Worm (Caenorhabditis elegans) whole organism, L1 larva: ENCODE measurements around the gene mec-17.
A peak's percentile ranks its signal among the peaks of the same experiment; 100 is the strongest.

Experiments
- C16A3.4 ChIP-seq: fragments of 150-350 bp; optimal IDR thresholded peaks from 2 replicates; lab custom pipeline; 2014; ENCODE audit warnings: missing biosample characterization, missing genetic modification characterization
- C34B4.2 ChIP-seq: sonication (generic microtip); optimal IDR thresholded peaks from 2 replicates; lab custom pipeline; 2017; ENCODE audit warnings: mild to moderate bottlenecking, missing genetic modification characterization, missing compliant biosample characterization
- F16B12.6 ChIP-seq: fragments of 150-350 bp; optimal IDR thresholded peaks from 2 replicates; lab custom pipeline; 2014; ENCODE audit warnings: missing biosample characterization, missing genetic modification characterization
- Y116A8C.19 ChIP-seq: sonication (generic microtip); optimal IDR thresholded peaks from 2 replicates; lab custom pipeline; 2016; ENCODE audit warnings: missing compliant biosample characterization, missing genetic modification characterization, borderline replicate concordance
- alr-1 ChIP-seq: fragments of 200-800 bp; sonication (Bioruptor generic); optimal IDR thresholded peaks from 2 replicates; lab custom pipeline; 2018; ENCODE audit warnings: borderline replicate concordance, mild to moderate bottlenecking, missing genetic modification characterization, missing compliant biosample characterization
- ama-1 ChIP-seq: fragments of 150-350 bp; optimal IDR thresholded peaks from 2 replicates; lab custom pipeline; 2014
- blmp-1 ChIP-seq: fragments of 150-350 bp; optimal IDR thresholded peaks from 2 replicates; lab custom pipeline; 2014; ENCODE audit warnings: missing biosample characterization, missing genetic modification characterization
- ceh-63 ChIP-seq: fragments of 200-800 bp; sonication (Bioruptor generic); optimal IDR thresholded peaks from 2 replicates; lab custom pipeline; 2018; ENCODE audit warnings: mild to moderate bottlenecking, missing genetic modification characterization, missing compliant biosample characterization
- dpl-1 ChIP-seq, 3 experiments: fragments of 150-350 bp in 2 of 3; sonication (generic microtip) in 1 of 3; optimal IDR thresholded peaks; 2 replicates each; lab custom pipeline; 2014 to 2017; ENCODE audit warnings: missing biosample characterization in 3 of 3, missing genetic modification characterization in 3 of 3, missing genetic modification reagents in 3 of 3
- efl-1 ChIP-seq, 4 experiments: fragments of 150-350 bp; optimal IDR thresholded peaks in 3 of 4; peaks in 1 of 4; 1 replicate in 1 of 4; 2 replicates in 3 of 4; lab custom pipeline; 2014; ENCODE audit warnings: missing biosample characterization in 2 of 4, missing genetic modification characterization in 2 of 4, missing genetic modification reagents in 2 of 4
- egl-13 ChIP-seq: sonication (generic microtip); optimal IDR thresholded peaks from 2 replicates; lab custom pipeline; 2016; ENCODE audit warnings: missing genotype, missing genetic modification reagents, missing genetic modification characterization, missing compliant biosample characterization
- egl-27 ChIP-seq, 2 experiments: fragments of 150-350 bp in 1 of 2; sonication (generic microtip); optimal IDR thresholded peaks; 3 replicates each; lab custom pipeline; 2017 to 2018; ENCODE audit warnings: missing biosample characterization in 2 of 2, missing genetic modification characterization in 2 of 2, missing genetic modification reagents in 2 of 2
- elt-2 ChIP-seq: sonication (generic microtip); optimal IDR thresholded peaks from 2 replicates; lab custom pipeline; 2016; ENCODE audit warnings: missing genetic modification characterization, mild to moderate bottlenecking, inconsistent platforms, missing compliant biosample characterization, missing genetic modification reagents
- fkh-4 ChIP-seq: sonication (generic microtip); optimal IDR thresholded peaks from 2 replicates; lab custom pipeline; 2016; ENCODE audit warnings: missing compliant biosample characterization, missing genetic modification characterization, borderline replicate concordance
- fos-1 ChIP-seq: fragments of 150-350 bp; optimal IDR thresholded peaks from 2 replicates; lab custom pipeline; 2014; ENCODE audit warnings: missing biosample characterization, missing genetic modification characterization
- grh-1 ChIP-seq: fragments of 200-800 bp; sonication (Bioruptor generic); IDR thresholded peaks from 2 replicates; pipeline ENCODE4 v1.3.6; 2022; ENCODE audit warnings: missing genetic modification reagents, missing genetic modification characterization, missing compliant biosample characterization
- hlh-17 ChIP-seq: fragments of 200-800 bp; sonication (Bioruptor generic); optimal IDR thresholded peaks from 2 replicates; lab custom pipeline; 2018; ENCODE audit warnings: missing genetic modification characterization, mild to moderate bottlenecking, missing compliant biosample characterization, moderate library complexity, borderline replicate concordance
- hlh-4 ChIP-seq: sonication (generic microtip); optimal IDR thresholded peaks from 2 replicates; lab custom pipeline; 2016; ENCODE audit warnings: mild to moderate bottlenecking, missing genetic modification characterization, missing compliant biosample characterization
- hpl-2 ChIP-seq: fragments of 150-350 bp; optimal IDR thresholded peaks from 2 replicates; lab custom pipeline; 2014; ENCODE audit warnings: missing biosample characterization, missing genetic modification reagents, missing genetic modification characterization
- lin-13 ChIP-seq: fragments of 150-350 bp; optimal IDR thresholded peaks from 2 replicates; lab custom pipeline; 2014; ENCODE audit warnings: missing biosample characterization, missing genetic modification reagents, missing genetic modification characterization
- mab-9 ChIP-seq: fragments of 200-800 bp; sonication (Bioruptor generic); IDR thresholded peaks from 2 replicates; pipeline ENCODE4 v1.3.6; 2022; ENCODE audit warnings: missing genetic modification reagents, missing genetic modification characterization, missing compliant biosample characterization
- mdl-1 ChIP-seq, 2 experiments: fragments of 150-350 bp; optimal IDR thresholded peaks; 2 replicates each; lab custom pipeline; 2014 to 2017; ENCODE audit warnings: missing biosample characterization in 2 of 2, missing genetic modification characterization in 2 of 2, inconsistent platforms in 1 of 2
- mep-1 ChIP-seq: fragments of 150-350 bp; optimal IDR thresholded peaks from 2 replicates; lab custom pipeline; 2014; ENCODE audit warnings: missing biosample characterization, missing genetic modification characterization
- nhr-20 ChIP-seq: sonication (generic microtip); optimal IDR thresholded peaks from 2 replicates; lab custom pipeline; 2016; ENCODE audit warnings: mild to moderate bottlenecking, missing genetic modification characterization, missing compliant biosample characterization
- nhr-84 ChIP-seq: sonication (generic microtip); optimal IDR thresholded peaks from 2 replicates; lab custom pipeline; 2017; ENCODE audit warnings: missing biosample characterization, missing genetic modification characterization
- nhr-85 ChIP-seq: sonication (generic microtip); peaks from one replicate; lab custom pipeline; 2016; ENCODE audit warnings: missing genetic modification characterization, inconsistent platforms, missing compliant biosample characterization
- rnt-1 ChIP-seq: sonication (generic microtip); optimal IDR thresholded peaks from 2 replicates; lab custom pipeline; 2016; ENCODE audit warnings: mild to moderate bottlenecking, missing genetic modification characterization, moderate library complexity, missing compliant biosample characterization
- tlp-1 ChIP-seq: fragments of 150-350 bp; optimal IDR thresholded peaks from 2 replicates; lab custom pipeline; 2014; ENCODE audit warnings: missing biosample characterization, missing genetic modification characterization
- unc-62 ChIP-seq: fragments of 150-350 bp; optimal IDR thresholded peaks from 2 replicates; lab custom pipeline; 2014; ENCODE audit warnings: missing biosample characterization, missing genetic modification reagents, missing genetic modification characterization
- unc-86 ChIP-seq: sonication (generic microtip); optimal IDR thresholded peaks from 2 replicates; lab custom pipeline; 2016; ENCODE audit warnings: missing genetic modification characterization, missing compliant biosample characterization
- xbp-1 ChIP-seq: sonication (generic microtip); optimal IDR thresholded peaks from 2 replicates; lab custom pipeline; 2016; ENCODE audit warnings: missing genetic modification characterization, missing compliant biosample characterization
- zag-1 ChIP-seq: fragments of 150-350 bp; optimal IDR thresholded peaks from 2 replicates; lab custom pipeline; 2014; ENCODE audit warnings: missing biosample characterization, missing genetic modification characterization

mec-17 gene

ce11 chrIV:8007549-8007948 is 20.6 kb upstream of the mec-17 start:
- TF ChIP-seq egl-13 (tag; lab: Kevin White, UChicago), result no peak
- TF ChIP-seq fos-1 (tag; lab: Kevin White, UChicago), result no peak
- TF ChIP-seq C16A3.4 (tag; lab: Kevin White, UChicago), result no peak
- no peak for TF ChIP-seq ceh-63 (GFP tag; lab: Kevin White, UChicago)
- no peak for TF ChIP-seq nhr-20
- no peak for TF ChIP-seq efl-1 (optimal IDR thresholded peaks at IDR 0.05; lab: Kevin White, UChicago)
- TF ChIP-seq efl-1 (GFP tag; optimal IDR thresholded peaks at IDR 0.05 in 1 of 2; lab: Kevin White, UChicago), result no peak
- no peak for TF ChIP-seq fkh-4 (tag; lab: Kevin White, UChicago)

ce11 chrIV:8006161-8006560 is 19.2 kb upstream of the mec-17 start:
- TF ChIP-seq C34B4.2 (tag; lab: Kevin White, UChicago), result no peak
- TF ChIP-seq mep-1, result no peak

- TF ChIP-seq egl-27 (tag; optimal IDR thresholded peaks at IDR 0.05; lab: Kevin White, UChicago) (no peak), hpl-2 (GFP tag; lab: Kevin White, UChicago) (no peak), elt-2 (peak; percentile 18)
Observed at ce11 chrIV:8005376-8005775, 18.4 kb upstream of the mec-17 start.

- TF ChIP-seq unc-86 (tag; lab: Kevin White, UChicago), result no peak
- no peak for TF ChIP-seq ama-1 (lab: Kevin White, UChicago)
- no peak for TF ChIP-seq mep-1
- TF ChIP-seq nhr-84 (tag; lab: Kevin White, UChicago), result no peak
- no peak for TF ChIP-seq dpl-1 (GFP tag; optimal IDR thresholded peaks at IDR 0.05; lab: Kevin White, UChicago)
- TF ChIP-seq Y116A8C.19, result no peak
- no peak for TF ChIP-seq nhr-85 (tag; lab: Kevin White, UChicago)
- no peak for TF ChIP-seq grh-1 (GFP tag; lab: Robert Waterston, UW)
- TF ChIP-seq rnt-1, result no peak
- no peak for TF ChIP-seq mab-9 (GFP tag; lab: Robert Waterston, UW)
- TF ChIP-seq xbp-1 (tag; lab: Kevin White, UChicago), result no peak
- TF ChIP-seq zag-1 (tag; lab: Kevin White, UChicago), result no peak
- TF ChIP-seq alr-1 (tag; lab: Kevin White, UChicago), result no peak
- TF ChIP-seq hlh-17 (GFP tag; lab: Kevin White, UChicago), result no peak
- no peak for TF ChIP-seq tlp-1 (tag; lab: Kevin White, UChicago)
- no peak for TF ChIP-seq lin-13 (GFP tag; lab: Kevin White, UChicago)
- no peak for TF ChIP-seq unc-62 (GFP tag; lab: Kevin White, UChicago)
- TF ChIP-seq mdl-1 (tag; optimal IDR thresholded peaks at IDR 0.05; lab: Kevin White, UChicago), result no peak
Observed at ce11 chrIV:8004019-8004418, 17.0 kb upstream of the mec-17 start, which contains the start of gene rig-4. Gene rig-4 (minus strand): TSS chrIV:8004119.

ce11 chrIV:8000763-8001162 is 13.8 kb upstream of the mec-17 start:
- no peak for TF ChIP-seq tlp-1 (tag; lab: Kevin White, UChicago)
- peak; percentile 43 for TF ChIP-seq blmp-1 (tag; lab: Kevin White, UChicago)
- peak; percentile 75 for TF ChIP-seq nhr-85 (tag; lab: Kevin White, UChicago)
- TF ChIP-seq F16B12.6 (tag; lab: Kevin White, UChicago), result no peak
- TF ChIP-seq, all 84 proteins: peak for 2

- TF ChIP-seq efl-1 (optimal IDR thresholded peaks at IDR 0.05; lab: Kevin White, UChicago) (no peak), efl-1 (GFP tag; optimal IDR thresholded peaks at IDR 0.05 in 1 of 2; lab: Kevin White, UChicago) (peak in 1 of 2 experiments; percentile 51), hlh-4 (tag; lab: Kevin White, UChicago) (no peak)
- TF ChIP-seq, all 84 proteins: peak for 1
Observed at ce11 chrIV:7994715-7995114, 7.7 kb upstream of the mec-17 start.
